Fruit fly (Drosophila melanogaster): ENCODE results near the gene CG5800.

Gene CG5800

dm6 chrX:17624983-17625401, 11.1 kb upstream of the CG5800 start (continued):
- TF ChIP-seq Ravus (GFP tag; IDR thresholded peaks at IDR 0.05), result peak; percentile 29; the same call in 1 of the 2 replicates
- TF ChIP-seq Dip3 (GFP tag; optimal IDR thresholded peaks at IDR 0.05), result peak; percentile 82
- TF ChIP-seq jigr1 (GFP tag; IDR thresholded peaks at IDR 0.05), result no peak
- TF ChIP-seq Doc2 (GFP tag; IDR thresholded peaks at IDR 0.05), result no peak
- peak; percentile 54 for TF ChIP-seq CG32767 (GFP tag; IDR thresholded peaks at IDR 0.05)
- peak; percentile 48 for TF ChIP-seq ac (GFP tag; optimal IDR thresholded peaks at IDR 0.05)
- TF ChIP-seq Spps (tag; optimal IDR thresholded peaks at IDR 0.05), result peak; percentile 15
- TF ChIP-seq CG2678 (tag; optimal IDR thresholded peaks at IDR 0.05), result peak; percentile 94
- TF ChIP-seq Hmx (GFP tag; optimal IDR thresholded peaks at IDR 0.05), result no peak
- TF ChIP-seq nerfin-2 (GFP tag; IDR thresholded peaks at IDR 0.05; ENCODE audit: partially characterized antibody), result no peak
- peak; percentile 44; the same call in 1 of the 2 replicates for TF ChIP-seq CG11085 (GFP tag; IDR thresholded peaks at IDR 0.05)
- peak; percentile 47 for TF ChIP-seq CG17802 (tag; optimal IDR thresholded peaks at IDR 0.05)
- peak; percentile 84 for TF ChIP-seq CG17385 (GFP tag; optimal IDR thresholded peaks at IDR 0.05)
- peak; percentile 65 for TF ChIP-seq dm (GFP tag; optimal IDR thresholded peaks at IDR 0.05)
- TF ChIP-seq CG9797 (GFP tag; optimal IDR thresholded peaks at IDR 0.05), result no peak
- peak; percentile 79 for TF ChIP-seq az2 (GFP tag; optimal IDR thresholded peaks at IDR 0.05)
- TF ChIP-seq mirr (GFP tag; optimal IDR thresholded peaks at IDR 0.05), result peak; percentile 78
- TF ChIP-seq vvl (GFP tag; IDR thresholded peaks at IDR 0.05), result peak; percentile 89
- peak; percentile 82 for TF ChIP-seq row (GFP tag; IDR thresholded peaks at IDR 0.05)
- no peak for TF ChIP-seq bbx (GFP tag; IDR thresholded peaks at IDR 0.05; ENCODE audit: partially characterized antibody)
- TF ChIP-seq ab (GFP tag; optimal IDR thresholded peaks at IDR 0.05), result peak; percentile 30
- peak; percentile 73 for TF ChIP-seq CG15601 (tag; optimal IDR thresholded peaks at IDR 0.05)
- TF ChIP-seq CG8765 (GFP tag; IDR thresholded peaks at IDR 0.05), result peak; percentile 16; the same call in 1 of the 2 replicates
- peak; percentile 76 for TF ChIP-seq tin (GFP tag; optimal IDR thresholded peaks at IDR 0.05)
- no peak for TF ChIP-seq ato (GFP tag; IDR thresholded peaks at IDR 0.05; ENCODE audit: partially characterized antibody)
- peak; percentile 90 for TF ChIP-seq Atf6 (GFP tag; IDR thresholded peaks at IDR 0.05)
- TF ChIP-seq C15 (GFP tag; IDR thresholded peaks at IDR 0.05), result 0 out of 3 replicates have a peak, but pooled peaks have one; percentile 42
- TF ChIP-seq CG30403 (GFP tag; optimal IDR thresholded peaks at IDR 0.05), result peak; percentile 86
- no peak for TF ChIP-seq sc (optimal IDR thresholded peaks at IDR 0.05)
- TF ChIP-seq sc (GFP tag; optimal IDR thresholded peaks at IDR 0.05), result peak; percentile 48
- TF ChIP-seq CG18011 (GFP tag; optimal IDR thresholded peaks at IDR 0.05), result peak; percentile 71
- no peak for TF ChIP-seq usp (GFP tag; optimal IDR thresholded peaks at IDR 0.05)
- TF ChIP-seq en (GFP tag; optimal IDR thresholded peaks at IDR 0.05), result peak; percentile 55
- TF ChIP-seq chinmo (GFP tag; IDR thresholded peaks at IDR 0.05; ENCODE audit: partially characterized antibody), result peak; percentile 95
- peak; percentile 68; the same call in 1 of the 3 replicates for TF ChIP-seq CG3726 (GFP tag; IDR thresholded peaks at IDR 0.05)
- peak; percentile 84 for TF ChIP-seq Dek (tag; optimal IDR thresholded peaks at IDR 0.05)
- peak; percentile 83 for TF ChIP-seq CG11723 (GFP tag; optimal IDR thresholded peaks at IDR 0.05)
- peak; percentile 81 for TF ChIP-seq slp2 (GFP tag; optimal IDR thresholded peaks at IDR 0.05)
- TF ChIP-seq CG8924 (tag; optimal IDR thresholded peaks at IDR 0.05), result peak; percentile 90
- TF ChIP-seq CG2712 (tag; optimal IDR thresholded peaks at IDR 0.05), result peak; percentile 88
- TF ChIP-seq zen2 (GFP tag; IDR thresholded peaks at IDR 0.05; ENCODE audit: partially characterized antibody), result no peak
- TF ChIP-seq CG8478 (optimal IDR thresholded peaks at IDR 0.05), result no peak
- TF ChIP-seq HmgD (GFP tag; optimal IDR thresholded peaks at IDR 0.05), result peak; percentile 42
- TF ChIP-seq trem (tag; optimal IDR thresholded peaks at IDR 0.05), result peak; percentile 63
- TF ChIP-seq BEAF-32 (GFP tag; optimal IDR thresholded peaks at IDR 0.05), result peak; percentile 12
- TF ChIP-seq odd (GFP tag; optimal IDR thresholded peaks at IDR 0.05), result peak; percentile 88
- TF ChIP-seq CG11560 (tag; IDR thresholded peaks at IDR 0.05), result peak; percentile 34; the same call in 2 of the 3 replicates
- TF ChIP-seq CG15073 (GFP tag; optimal IDR thresholded peaks at IDR 0.05), result peak; percentile 37
- TF ChIP-seq Vsx1 (GFP tag; optimal IDR thresholded peaks at IDR 0.05), result peak; percentile 76
- peak; percentile 29 for TF ChIP-seq CG4617 (GFP tag; optimal IDR thresholded peaks at IDR 0.05; ENCODE audit: borderline replicate concordance)
- TF ChIP-seq her (GFP tag; optimal IDR thresholded peaks at IDR 0.05), result peak; percentile 89
